Worm (Caenorhabditis elegans) whole organism, L1 larva: ENCODE data around the gene C33D9.6.

ENCODE experiments used
- C04F5.9 ChIP-seq: sonication (generic microtip); optimal IDR thresholded peaks from 2 replicates; lab custom pipeline; 2016; ENCODE audit warnings: missing genetic modification characterization, missing compliant biosample characterization
- C16A3.4 ChIP-seq: fragments of 150-350 bp; optimal IDR thresholded peaks from 2 replicates; lab custom pipeline; 2014; ENCODE audit warnings: missing biosample characterization, missing genetic modification characterization
- C34B4.2 ChIP-seq: sonication (generic microtip); optimal IDR thresholded peaks from 2 replicates; lab custom pipeline; 2017; ENCODE audit warnings: mild to moderate bottlenecking, missing genetic modification characterization, missing compliant biosample characterization
- F16B12.6 ChIP-seq: fragments of 150-350 bp; optimal IDR thresholded peaks from 2 replicates; lab custom pipeline; 2014; ENCODE audit warnings: missing biosample characterization, missing genetic modification characterization
- Y116A8C.19 ChIP-seq: sonication (generic microtip); optimal IDR thresholded peaks from 2 replicates; lab custom pipeline; 2016; ENCODE audit warnings: missing compliant biosample characterization, missing genetic modification characterization, borderline replicate concordance
- ceh-8 ChIP-seq: fragments of 200-800 bp; sonication (Bioruptor generic); optimal IDR thresholded peaks from 2 replicates; lab custom pipeline; 2018; ENCODE audit warnings: mild to moderate bottlenecking, missing genetic modification characterization, moderate library complexity, missing compliant biosample characterization
- ceh-82 ChIP-seq, 3 experiments: fragments of 150-350 bp in 1 of 3; sonication (generic microtip) in 2 of 3; optimal IDR thresholded peaks; 2 replicates each; lab custom pipeline; 2014 to 2017; ENCODE audit warnings: missing biosample characterization in 3 of 3, missing genetic modification characterization in 3 of 3
- ces-1 ChIP-seq: fragments of 150-350 bp; optimal IDR thresholded peaks from 2 replicates; lab custom pipeline; 2014; ENCODE audit warnings: missing biosample characterization, missing genetic modification reagents, missing genetic modification characterization
- dpl-1 ChIP-seq, 3 experiments: fragments of 150-350 bp in 2 of 3; sonication (generic microtip) in 1 of 3; optimal IDR thresholded peaks; 2 replicates each; lab custom pipeline; 2014 to 2017; ENCODE audit warnings: missing biosample characterization in 3 of 3, missing genetic modification characterization in 3 of 3, missing genetic modification reagents in 3 of 3
- efl-1 ChIP-seq, 4 experiments: fragments of 150-350 bp; optimal IDR thresholded peaks in 3 of 4; peaks in 1 of 4; 1 replicate in 1 of 4; 2 replicates in 3 of 4; lab custom pipeline; 2014; ENCODE audit warnings: missing biosample characterization in 2 of 4, missing genetic modification characterization in 2 of 4, missing genetic modification reagents in 2 of 4
- efl-3 ChIP-seq: fragments of 200-800 bp; sonication (Bioruptor generic); optimal IDR thresholded peaks from 2 replicates; lab custom pipeline; 2018; ENCODE audit warnings: mild to moderate bottlenecking, missing genetic modification characterization, missing compliant biosample characterization
- egl-13 ChIP-seq: sonication (generic microtip); optimal IDR thresholded peaks from 2 replicates; lab custom pipeline; 2016; ENCODE audit warnings: missing genotype, missing genetic modification reagents, missing genetic modification characterization, missing compliant biosample characterization
- fkh-10 ChIP-seq: sonication (generic microtip); optimal IDR thresholded peaks from 2 replicates; lab custom pipeline; 2017; ENCODE audit warnings: missing biosample characterization, missing genetic modification reagents, missing genetic modification characterization
- fkh-4 ChIP-seq: sonication (generic microtip); optimal IDR thresholded peaks from 2 replicates; lab custom pipeline; 2016; ENCODE audit warnings: missing compliant biosample characterization, missing genetic modification characterization, borderline replicate concordance
- hlh-4 ChIP-seq: sonication (generic microtip); optimal IDR thresholded peaks from 2 replicates; lab custom pipeline; 2016; ENCODE audit warnings: mild to moderate bottlenecking, missing genetic modification characterization, missing compliant biosample characterization
- jun-1 ChIP-seq: fragments of 150-350 bp; optimal IDR thresholded peaks from 2 replicates; lab custom pipeline; 2014; ENCODE audit warnings: missing biosample characterization, missing genetic modification reagents, missing genetic modification characterization
- lin-14 ChIP-seq: fragments of 200-800 bp; sonication (Bioruptor generic); optimal IDR thresholded peaks from 2 replicates; lab custom pipeline; 2018; ENCODE audit warnings: mild to moderate bottlenecking, missing genetic modification characterization, moderate library complexity, missing compliant biosample characterization
- lin-39 ChIP-seq: fragments of 150-350 bp; optimal IDR thresholded peaks from 2 replicates; lab custom pipeline; 2014; ENCODE audit warnings: missing biosample characterization, missing genetic modification reagents, missing genetic modification characterization
- lir-3 ChIP-seq: sonication (generic microtip); optimal IDR thresholded peaks from 2 replicates; lab custom pipeline; 2016; ENCODE audit warnings: mild to moderate bottlenecking, missing genetic modification characterization, moderate library complexity, missing compliant biosample characterization; ENCODE audit not compliant: poor library complexity
- lsy-2 ChIP-seq, 2 experiments: fragments of 150-350 bp; optimal IDR thresholded peaks; 2 replicates each; lab custom pipeline; 2014; ENCODE audit warnings: missing biosample characterization in 2 of 2, missing genetic modification characterization in 2 of 2
- nhr-19 ChIP-seq: fragments of 200-800 bp; sonication (Bioruptor generic); conservative IDR thresholded peaks from 2 replicates; pipeline ENCODE4 v1.3.6; 2022; ENCODE audit warnings: missing genetic modification characterization, missing compliant biosample characterization
- nhr-20 ChIP-seq: sonication (generic microtip); optimal IDR thresholded peaks from 2 replicates; lab custom pipeline; 2016; ENCODE audit warnings: mild to moderate bottlenecking, missing genetic modification characterization, missing compliant biosample characterization
- nhr-237 ChIP-seq: fragments of 150-350 bp; optimal IDR thresholded peaks from 2 replicates; lab custom pipeline; 2014; ENCODE audit warnings: missing biosample characterization, missing genetic modification characterization
- nhr-71 ChIP-seq: sonication (generic microtip); optimal IDR thresholded peaks from 2 replicates; lab custom pipeline; 2016; ENCODE audit warnings: mild to moderate bottlenecking, missing genetic modification characterization, moderate library complexity, missing compliant biosample characterization
- nhr-77 ChIP-seq: fragments of 150-350 bp; optimal IDR thresholded peaks from 2 replicates; lab custom pipeline; 2014; ENCODE audit warnings: missing biosample characterization, missing genetic modification characterization
- nhr-84 ChIP-seq: sonication (generic microtip); optimal IDR thresholded peaks from 2 replicates; lab custom pipeline; 2017; ENCODE audit warnings: missing biosample characterization, missing genetic modification characterization
- pax-3 ChIP-seq: fragments of 200-800 bp; sonication (Bioruptor generic); optimal IDR thresholded peaks from 2 replicates; lab custom pipeline; 2018; ENCODE audit warnings: mild to moderate bottlenecking, missing genetic modification characterization, moderate library complexity, missing compliant biosample characterization
- rnt-1 ChIP-seq: sonication (generic microtip); optimal IDR thresholded peaks from 2 replicates; lab custom pipeline; 2016; ENCODE audit warnings: mild to moderate bottlenecking, missing genetic modification characterization, moderate library complexity, missing compliant biosample characterization
- skn-1 ChIP-seq: fragments of 150-350 bp; optimal IDR thresholded peaks from 2 replicates; lab custom pipeline; 2014; ENCODE audit warnings: missing biosample characterization, missing genetic modification characterization
- snpc-4 ChIP-seq: fragments of 150-350 bp; optimal IDR thresholded peaks from 2 replicates; lab custom pipeline; 2014; ENCODE audit warnings: missing biosample characterization, missing genetic modification characterization
- snu-23 ChIP-seq: sonication (generic microtip); optimal IDR thresholded peaks from 2 replicates; lab custom pipeline; 2016; ENCODE audit warnings: missing genetic modification characterization, missing compliant biosample characterization
- sox-4 ChIP-seq: sonication (generic microtip); optimal IDR thresholded peaks from 2 replicates; lab custom pipeline; 2016; ENCODE audit warnings: missing genetic modification characterization, missing compliant biosample characterization
- sptf-1 ChIP-seq: fragments of 150-350 bp; optimal IDR thresholded peaks from 2 replicates; lab custom pipeline; 2014; ENCODE audit warnings: missing biosample characterization, missing genetic modification characterization
- tbx-2 ChIP-seq: sonication (generic microtip); optimal IDR thresholded peaks from 2 replicates; lab custom pipeline; 2016; ENCODE audit warnings: missing genetic modification characterization, missing compliant biosample characterization
- tlp-1 ChIP-seq: fragments of 150-350 bp; optimal IDR thresholded peaks from 2 replicates; lab custom pipeline; 2014; ENCODE audit warnings: missing biosample characterization, missing genetic modification characterization
- unc-130 ChIP-seq: fragments of 150-350 bp; optimal IDR thresholded peaks from 2 replicates; lab custom pipeline; 2017; ENCODE audit warnings: missing biosample characterization, missing genetic modification characterization, inconsistent platforms
- vab-15 ChIP-seq: sonication (generic microtip); optimal IDR thresholded peaks from 2 replicates; lab custom pipeline; 2017; ENCODE audit warnings: missing genotype, mild to moderate bottlenecking, missing genetic modification characterization, missing compliant biosample characterization
- xbp-1 ChIP-seq: sonication (generic microtip); optimal IDR thresholded peaks from 2 replicates; lab custom pipeline; 2016; ENCODE audit warnings: missing genetic modification characterization, missing compliant biosample characterization
- zip-4 ChIP-seq: fragments of 200-800 bp; sonication (Bioruptor generic); optimal IDR thresholded peaks from 2 replicates; lab custom pipeline; 2018; ENCODE audit warnings: mild to moderate bottlenecking, missing genetic modification characterization, moderate library complexity, missing compliant biosample characterization
- ztf-11 ChIP-seq, 2 experiments: sonication (generic microtip); optimal IDR thresholded peaks; 2 replicates each; lab custom pipeline; 2016 to 2017; ENCODE audit warnings: missing genetic modification characterization in 2 of 2, missing biosample characterization in 1 of 2, missing compliant biosample characterization in 1 of 2
- ztf-4 ChIP-seq: fragments of 150-350 bp; optimal IDR thresholded peaks from 2 replicates; lab custom pipeline; 2014; ENCODE audit warnings: missing biosample characterization, missing genetic modification characterization

The C33D9.6 gene

ce11 chrIV:8815162-8815561 is 37.2 kb upstream of the C33D9.6 start (continued):
- TF ChIP-seq ceh-8 (no peak), xbp-1 (tag; lab: Kevin White, UChicago) (no peak), fkh-4 (tag; lab: Kevin White, UChicago) (no peak), efl-3 (GFP tag; lab: Kevin White, UChicago) (no peak)

- TF ChIP-seq efl-1 (optimal IDR thresholded peaks at IDR 0.05; lab: Kevin White, UChicago) (peak; percentile 15 to 18), efl-1 (GFP tag; optimal IDR thresholded peaks at IDR 0.05 in 1 of 2; lab: Kevin White, UChicago) (peak in 1 of 2 experiments; percentile 52), F16B12.6 (tag; lab: Kevin White, UChicago) (no peak), lin-39 (tag; lab: Kevin White, UChicago) (peak; percentile 16), nhr-84 (tag; lab: Kevin White, UChicago) (no peak), lin-14 (GFP tag; lab: Kevin White, UChicago) (peak; percentile 60), nhr-19 (GFP tag; lab: Robert Waterston, UW) (peak; percentile 42), snu-23 (GFP tag; lab: Kevin White, UChicago) (peak; percentile 12), lir-3 (peak; percentile 27), hlh-4 (no peak), rnt-1 (peak; percentile 56), nhr-71 (tag; lab: Kevin White, UChicago) (peak; percentile 66), lsy-2 (tag; optimal IDR thresholded peaks at IDR 0.05; lab: Kevin White, UChicago) (peak; percentile 0 to 57), dpl-1 (GFP tag; optimal IDR thresholded peaks at IDR 0.05; lab: Kevin White, UChicago) (no peak)
Observed at ce11 chrIV:8813614-8814013, 35.7 kb upstream of the C33D9.6 start, which contains the start of gene exc-5. Gene exc-5 (minus strand): TSS chrIV:8813670.

ce11 chrIV:8807327-8807726 is 29.4 kb upstream of the C33D9.6 start:
- TF ChIP-seq snu-23 (GFP tag; lab: Kevin White, UChicago) (no peak), pax-3 (no peak), egl-13 (no peak), nhr-77 (tag; lab: Kevin White, UChicago) (peak; percentile 4), vab-15 (no peak)
- TF ChIP-seq, all 84 proteins: peak for 1

ce11 chrIV:8798255-8798654 is 20.3 kb upstream of the C33D9.6 start, which contains the start of gene clec-182:
Gene clec-182 (minus strand): TSS chrIV:8798355.
- TF ChIP-seq zip-4 (GFP tag; lab: Kevin White, UChicago) = no peak
- TF ChIP-seq nhr-237 = no peak
- no peak for TF ChIP-seq C04F5.9 (tag; lab: Kevin White, UChicago)
- no peak for TF ChIP-seq snpc-4 (tag; lab: Kevin White, UChicago)
- TF ChIP-seq jun-1 (tag; lab: Kevin White, UChicago) = no peak
- no peak for TF ChIP-seq tlp-1 (tag; lab: Kevin White, UChicago)
- TF ChIP-seq sptf-1 (tag; lab: Kevin White, UChicago) = no peak
- no peak for TF ChIP-seq ztf-11 (tag; optimal IDR thresholded peaks at IDR 0.05; lab: Kevin White, UChicago)
- TF ChIP-seq Y116A8C.19 (tag; lab: Kevin White, UChicago) = no peak
- TF ChIP-seq unc-130 (tag; lab: Kevin White, UChicago) = no peak
- TF ChIP-seq lin-14 (GFP tag; lab: Kevin White, UChicago) = no peak
- no peak for TF ChIP-seq tbx-2

- TF ChIP-seq nhr-20 (tag; lab: Kevin White, UChicago) (no peak), ztf-4 (tag; lab: Kevin White, UChicago) (no peak), sox-4 (tag; lab: Kevin White, UChicago) (no peak), lin-14 (GFP tag; lab: Kevin White, UChicago) (peak; percentile 62), efl-1 (optimal IDR thresholded peaks at IDR 0.05; lab: Kevin White, UChicago) (no peak), efl-1 (GFP tag; optimal IDR thresholded peaks at IDR 0.05 in 1 of 2; lab: Kevin White, UChicago) (no peak), vab-15 (no peak), ceh-82 (tag; optimal IDR thresholded peaks at IDR 0.05; lab: Kevin White, UChicago) (peak in 1 of 3 experiments; percentile 9), ces-1 (no peak), C34B4.2 (tag; lab: Kevin White, UChicago) (no peak), egl-13 (no peak), skn-1 (no peak), C16A3.4 (tag; lab: Kevin White, UChicago) (no peak), jun-1 (tag; lab: Kevin White, UChicago) (no peak), fkh-10 (GFP tag; lab: Kevin White, UChicago) (peak; percentile 39)
Observed at ce11 chrIV:8796246-8796645, 18.3 kb upstream of the C33D9.6 start.
